Worm (Caenorhabditis elegans) whole organism, L1 larva: Measurements from ENCODE around the gene srx-7.

Experiments used
- aha-1 ChIP-seq: fragments of 150-350 bp; optimal IDR thresholded peaks from 2 replicates; lab custom pipeline; 2014; ENCODE audit warnings: missing biosample characterization, missing genetic modification characterization
- blmp-1 ChIP-seq: fragments of 150-350 bp; optimal IDR thresholded peaks from 2 replicates; lab custom pipeline; 2014; ENCODE audit warnings: missing biosample characterization, missing genetic modification characterization
- dpl-1 ChIP-seq, 3 experiments: fragments of 150-350 bp in 2 of 3; sonication (generic microtip) in 1 of 3; optimal IDR thresholded peaks; 2 replicates each; lab custom pipeline; 2014 to 2017; ENCODE audit warnings: missing biosample characterization in 3 of 3, missing genetic modification characterization in 3 of 3, missing genetic modification reagents in 3 of 3
- elt-3 ChIP-seq, 6 experiments: fragments of 150-350 bp in 1 of 6; sonication (generic microtip); optimal IDR thresholded peaks; 2 replicates each; lab custom pipeline; 2017 to 2018; ENCODE audit warnings: missing biosample characterization in 6 of 6, missing genetic modification characterization in 6 of 6, inconsistent platforms in 1 of 6
- lin-39 ChIP-seq: fragments of 150-350 bp; optimal IDR thresholded peaks from 2 replicates; lab custom pipeline; 2014; ENCODE audit warnings: missing biosample characterization, missing genetic modification reagents, missing genetic modification characterization
- nhr-12 ChIP-seq: sonication (generic microtip); optimal IDR thresholded peaks from 2 replicates; lab custom pipeline; 2017; ENCODE audit warnings: missing biosample characterization, missing genetic modification characterization
- unc-130 ChIP-seq: fragments of 150-350 bp; optimal IDR thresholded peaks from 2 replicates; lab custom pipeline; 2017; ENCODE audit warnings: missing biosample characterization, missing genetic modification characterization, inconsistent platforms
- unc-98 ChIP-seq: fragments of 200-800 bp; sonication (Bioruptor generic); IDR thresholded peaks from 2 replicates; pipeline ENCODE4 v1.3.6; 2022; ENCODE audit warnings: missing genetic modification characterization, missing compliant biosample characterization

DNA sequence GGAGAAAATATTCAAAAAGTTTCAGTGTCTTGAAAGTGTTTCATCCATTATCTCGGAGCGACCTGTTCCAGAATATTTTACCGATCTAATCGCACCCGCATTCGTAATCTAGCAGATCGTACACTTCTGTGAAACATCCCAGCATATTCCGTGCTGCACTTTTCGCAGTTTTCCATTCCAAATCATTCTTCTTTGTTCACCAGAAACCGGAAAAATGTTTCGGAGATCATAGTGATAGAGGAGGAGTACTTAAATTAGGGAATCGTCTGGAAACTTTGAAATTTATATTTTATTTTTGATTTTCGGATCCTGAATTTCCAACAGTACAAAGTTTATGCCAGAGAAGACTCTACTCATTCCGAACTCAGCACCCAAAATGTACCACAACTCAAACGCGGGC is 25.5 kb downstream of the srx-7 start, which contains the start of gene K06H6.2:
- TF ChIP-seq nhr-12, result no peak
- TF ChIP-seq lin-39 (tag; lab: Kevin White, UChicago), result no peak
- no peak for TF ChIP-seq dpl-1 (GFP tag; optimal IDR thresholded peaks at IDR 0.05; lab: Kevin White, UChicago)
- TF ChIP-seq elt-3 (tag; optimal IDR thresholded peaks at IDR 0.05; lab: Kevin White, UChicago), result no peak
- no peak for TF ChIP-seq unc-98 (GFP tag; lab: Robert Waterston, UW)
- no peak for TF ChIP-seq aha-1 (tag; lab: Kevin White, UChicago)
- no peak for TF ChIP-seq unc-130 (tag; lab: Kevin White, UChicago)
- no peak for TF ChIP-seq blmp-1
